Worm (Caenorhabditis elegans) whole organism, L4 larva: ENCODE measurements around the gene amx-1.
A peak's percentile ranks its signal among the peaks of the same experiment; 100 is the strongest.
"Not testable (repeated sequence)": the region's sequence is repeated elsewhere in the genome, so short reads cannot be mapped to it uniquely, and the experiment has no call there.

ENCODE experiments used
- D1046.2 ChIP-seq: fragments of 200-800 bp; sonication (Bioruptor generic); IDR thresholded peaks from 2 replicates; pipeline ENCODE4 v1.3.6; 2022; ENCODE audit warnings: missing genetic modification characterization, missing compliant biosample characterization
- F26F4.8 ChIP-seq: fragments of 200-800 bp; sonication (Bioruptor generic); conservative IDR thresholded peaks from 2 replicates; pipeline ENCODE4 v1.3.6; 2022; ENCODE audit warnings: missing genetic modification characterization, missing compliant biosample characterization
- Y105C5A.15 ChIP-seq: fragments of 200-800 bp; sonication (Bioruptor generic); IDR thresholded peaks from 2 replicates; pipeline ENCODE4 v1.3.6; 2022; ENCODE audit warnings: missing genetic modification characterization, missing compliant biosample characterization
- Y48G9A.11 ChIP-seq: fragments of 200-800 bp; sonication (Bioruptor generic); IDR thresholded peaks from 2 replicates; pipeline ENCODE4 v1.3.6; 2022; ENCODE audit warnings: missing genetic modification reagents, missing genetic modification characterization, missing compliant biosample characterization
- Y5F2A.4 ChIP-seq: fragments of 200-800 bp; sonication (Bioruptor generic); optimal IDR thresholded peaks from 2 replicates; lab custom pipeline; 2018; ENCODE audit warnings: mild to moderate bottlenecking, missing genetic modification characterization, missing compliant biosample characterization
- Y75B8A.6 ChIP-seq: fragments of 200-800 bp; sonication (Bioruptor generic); IDR thresholded peaks from 2 replicates; pipeline ENCODE4 v1.3.6; 2022; ENCODE audit warnings: missing genetic modification reagents, missing genetic modification characterization, missing compliant biosample characterization
- arid-1 ChIP-seq: fragments of 200-800 bp; sonication (Bioruptor generic); conservative IDR thresholded peaks from 2 replicates; pipeline ENCODE4 v1.3.6; 2022; ENCODE audit warnings: missing genetic modification reagents, missing genetic modification characterization, missing compliant biosample characterization
- ceh-20 ChIP-seq: fragments of 200-800 bp; sonication (Bioruptor generic); IDR thresholded peaks from 2 replicates; pipeline ENCODE4 v1.3.6; 2022; ENCODE audit warnings: missing genetic modification reagents, missing genetic modification characterization, missing compliant biosample characterization
- ceh-44 ChIP-seq: fragments of 200-800 bp; sonication (Bioruptor generic); IDR thresholded peaks from 2 replicates; pipeline ENCODE4 v1.3.6; 2022; ENCODE audit warnings: missing genetic modification reagents, missing genetic modification characterization, missing compliant biosample characterization
- ces-1 ChIP-seq: fragments of 150-350 bp; sonication (generic microtip); optimal IDR thresholded peaks from 4 replicates; lab custom pipeline; 2014; ENCODE audit warnings: missing biosample characterization, missing genetic modification reagents, missing genetic modification characterization
- ctbp-1 ChIP-seq: fragments of 200-800 bp; sonication (Bioruptor generic); IDR thresholded peaks from 2 replicates; pipeline ENCODE4 v1.3.6; 2022; ENCODE audit warnings: missing genetic modification reagents, missing genetic modification characterization, missing compliant biosample characterization
- dmd-6 ChIP-seq: fragments of 200-800 bp; sonication (Bioruptor generic); IDR thresholded peaks from 2 replicates; pipeline ENCODE4 v1.3.6; 2022; ENCODE audit warnings: missing genetic modification reagents, missing genetic modification characterization, missing compliant biosample characterization
- dmd-8 ChIP-seq: fragments of 200-800 bp; sonication (Bioruptor generic); IDR thresholded peaks from 2 replicates; pipeline ENCODE4 v1.3.6; 2022; ENCODE audit warnings: missing genetic modification characterization, missing compliant biosample characterization
- dmd-9 ChIP-seq: fragments of 200-800 bp; sonication (Bioruptor generic); IDR thresholded peaks from 2 replicates; pipeline ENCODE4 v1.3.6; 2022; ENCODE audit warnings: missing genetic modification reagents, missing genetic modification characterization, missing compliant biosample characterization
- dpl-1 ChIP-seq: fragments of 150-350 bp; optimal IDR thresholded peaks from 2 replicates; lab custom pipeline; 2014; ENCODE audit warnings: missing biosample characterization, missing genetic modification reagents, missing genetic modification characterization
- egl-43 ChIP-seq: fragments of 200-800 bp; sonication (Bioruptor generic); IDR thresholded peaks from 2 replicates; pipeline ENCODE4 v1.3.6; 2022; ENCODE audit warnings: missing genetic modification reagents, missing genetic modification characterization, missing compliant biosample characterization
- hmg-1.1 ChIP-seq: fragments of 200-800 bp; sonication (Bioruptor generic); IDR thresholded peaks from 2 replicates; pipeline ENCODE4 v1.3.6; 2022; ENCODE audit warnings: missing genetic modification reagents, missing genetic modification characterization, missing compliant biosample characterization
- jun-1 ChIP-seq: fragments of 150-350 bp; optimal IDR thresholded peaks from 2 replicates; lab custom pipeline; 2014; ENCODE audit warnings: missing biosample characterization, missing genetic modification reagents, missing genetic modification characterization
- lim-7 ChIP-seq: fragments of 200-800 bp; sonication (Bioruptor generic); IDR thresholded peaks from 2 replicates; pipeline ENCODE4 v1.3.6; 2022; ENCODE audit warnings: missing genetic modification characterization, missing compliant biosample characterization
- lin-1 ChIP-seq: fragments of 200-800 bp; sonication (Bioruptor generic); IDR thresholded peaks from 2 replicates; pipeline ENCODE4 v1.3.6; 2022; ENCODE audit warnings: missing genetic modification reagents, missing genetic modification characterization, missing compliant biosample characterization
- lin-29 ChIP-seq: fragments of 200-800 bp; sonication (Bioruptor generic); IDR thresholded peaks from 2 replicates; pipeline ENCODE4 v1.3.6; 2022; ENCODE audit warnings: missing genetic modification reagents, missing genetic modification characterization, missing compliant biosample characterization
- lin-38 ChIP-seq: fragments of 200-800 bp; sonication (Bioruptor generic); IDR thresholded peaks from 2 replicates; pipeline ENCODE4 v1.3.6; 2022; ENCODE audit warnings: missing genetic modification reagents, missing genetic modification characterization, missing compliant biosample characterization
- lsy-2 ChIP-seq, 2 experiments: fragments of 150-350 bp in 1 of 2; sonication (generic microtip) in 1 of 2; optimal IDR thresholded peaks; 2 replicates each; lab custom pipeline; 2014 to 2017; ENCODE audit warnings: missing biosample characterization in 2 of 2, missing genetic modification characterization in 2 of 2
- madf-5 ChIP-seq, 2 experiments: fragments of 200-800 bp; sonication (Bioruptor generic); IDR thresholded peaks; 2 replicates each; pipeline ENCODE4 v1.3.6; 2022; ENCODE audit warnings: missing compliant biosample characterization in 2 of 2, missing genetic modification characterization in 2 of 2
- mdt-29 ChIP-seq: fragments of 200-800 bp; sonication (Bioruptor generic); IDR thresholded peaks from 2 replicates; pipeline ENCODE4 v1.3.6; 2022; ENCODE audit warnings: missing genetic modification reagents, missing genetic modification characterization, missing compliant biosample characterization
- mes-2 ChIP-seq: sonication (generic microtip); optimal IDR thresholded peaks from 2 replicates; lab custom pipeline; 2016; ENCODE audit warnings: missing genotype, mild to moderate bottlenecking, missing genetic modification characterization, missing compliant biosample characterization; ENCODE audit not compliant: poor library complexity, severe bottlenecking
- nhr-28 ChIP-seq: fragments of 150-350 bp; optimal IDR thresholded peaks from 2 replicates; lab custom pipeline; 2014; ENCODE audit warnings: missing biosample characterization, missing genetic modification characterization
- nhr-41 ChIP-seq: fragments of 200-800 bp; sonication (Bioruptor generic); IDR thresholded peaks from 2 replicates; pipeline ENCODE4 v1.3.6; 2022; ENCODE audit warnings: missing genetic modification reagents, missing genetic modification characterization, missing compliant biosample characterization
- pha-4 ChIP-seq, 2 experiments: fragments of 150-350 bp in 1 of 2; fragments of 200-800 bp in 1 of 2; sonication (Bioruptor generic) in 1 of 2; IDR thresholded peaks in 1 of 2; optimal IDR thresholded peaks in 1 of 2; 2 replicates each; pipeline versions ENCODE4 v1.3.6 to Lab custom; 2014 to 2022; ENCODE audit warnings: missing genetic modification characterization in 2 of 2, missing genetic modification reagents in 2 of 2, missing biosample characterization in 1 of 2, missing compliant biosample characterization in 1 of 2
- saeg-2 ChIP-seq: fragments of 200-800 bp; sonication (Bioruptor generic); IDR thresholded peaks from 2 replicates; pipeline ENCODE4 v1.3.6; 2022; ENCODE audit warnings: missing genetic modification reagents, missing genetic modification characterization, missing compliant biosample characterization
- set-16 ChIP-seq: fragments of 200-800 bp; sonication (Bioruptor generic); IDR thresholded peaks from 2 replicates; pipeline ENCODE4 v1.3.6; 2022; ENCODE audit warnings: missing genetic modification reagents, missing genetic modification characterization, missing compliant biosample characterization
- tag-97 ChIP-seq: fragments of 200-800 bp; sonication (Bioruptor generic); IDR thresholded peaks from 2 replicates; pipeline ENCODE4 v1.3.6; 2022; ENCODE audit warnings: missing genetic modification characterization, missing compliant biosample characterization
- tra-1 ChIP-seq: fragments of 200-800 bp; sonication (Bioruptor generic); IDR thresholded peaks from 2 replicates; pipeline ENCODE4 v1.3.6; 2022; ENCODE audit warnings: missing genetic modification reagents, missing genetic modification characterization, missing compliant biosample characterization
- zfp-3 ChIP-seq: fragments of 200-800 bp; sonication (Bioruptor generic); conservative IDR thresholded peaks from 2 replicates; pipeline ENCODE4 v1.3.6; 2022; ENCODE audit warnings: missing genetic modification reagents, missing genetic modification characterization, missing compliant biosample characterization

amx-1 gene

ce11 chrIII:3839635-3840034 is 17.4 kb downstream of the amx-1 start, which contains the start of gene cyp-25A3:
TSS of gene cyp-25A3 (minus strand) at chrIII:3839735.
- TF ChIP-seq ces-1 (GFP tag; lab: Kevin White, UChicago) (no peak), nhr-28 (tag; lab: Kevin White, UChicago) (peak; percentile 79)

- TF ChIP-seq tag-97; madf-5 (GFP tag; IDR thresholded peaks at IDR 0.05; lab: Robert Waterston, UW); Y105C5A.15: not testable (repeated sequence)
- TF ChIP-seq, all 104 proteins: peak for 0; not testable (repeated sequence) for 104
Observed at ce11 chrIII:3840279-3840678, 18.1 kb downstream of the amx-1 start, which contains the start of gene C36A4.11. TSS of gene C36A4.11 (plus strand) at chrIII:3840579.

ce11 chrIII:3843514-3843913 is 21.3 kb downstream of the amx-1 start, which contains the start of gene C36A4.4:
TSS of gene C36A4.4 (minus strand) at chrIII:3843614.
- not testable (repeated sequence) for TF ChIP-seq nhr-41 (GFP tag; lab: Robert Waterston, UW); jun-1 (tag; lab: Kevin White, UChicago); Y5F2A.4 (GFP tag; lab: Kevin White, UChicago)

- TF ChIP-seq D1046.2 (GFP tag; lab: Robert Waterston, UW) (0 out of 2 replicates have a peak, but pooled peaks have one; percentile 56), dmd-8 (GFP tag; lab: Robert Waterston, UW) (peak; percentile 57; the same call in 1 of the 2 replicates), ctbp-1 (0 out of 2 replicates have a peak, but pooled peaks have one; percentile 20), pha-4 (GFP tag; IDR thresholded peaks at IDR 0.05; lab: Robert Waterston, UW) (0 out of 2 replicates have a peak, but pooled peaks have one; percentile 23), lim-7 (GFP tag; lab: Robert Waterston, UW) (peak; percentile 54), F26F4.8 (GFP tag; lab: Robert Waterston, UW) (0 out of 2 replicates have a peak, but pooled peaks have one; percentile 26), arid-1 (GFP tag; lab: Robert Waterston, UW) (peak; percentile 29; the same call in 1 of the 2 replicates)
- TF ChIP-seq pha-4 (tag; optimal IDR thresholded peaks at IDR 0.05; lab: Kevin White, UChicago), result not testable (repeated sequence)
Observed at ce11 chrIII:3844746-3845145, 22.5 kb downstream of the amx-1 start, which contains the start of gene maph-1.3. TSS of gene maph-1.3 (plus strand) at chrIII:3844893.

ce11 chrIII:3845708-3846107 is 23.5 kb downstream of the amx-1 start:
- TF ChIP-seq egl-43 (GFP tag; lab: Robert Waterston, UW) (peak; percentile 32; the same call in 1 of the 2 replicates), set-16 (peak; percentile 92), pha-4 (GFP tag; IDR thresholded peaks at IDR 0.05; lab: Robert Waterston, UW) (peak; percentile 15; the same call in 1 of the 2 replicates)
- TF ChIP-seq pha-4 (tag; optimal IDR thresholded peaks at IDR 0.05; lab: Kevin White, UChicago), result not testable (repeated sequence)

ce11 chrIII:3852030-3852579 is 29.9 kb downstream of the amx-1 start, which contains the start of gene cyp-25A4:
TSS of gene cyp-25A4 (minus strand) at chrIII:3852080.
- TF ChIP-seq lin-1 (GFP tag; lab: Robert Waterston, UW) (0 out of 2 replicates have a peak, but pooled peaks have one; percentile 20), lin-38 (GFP tag; lab: Robert Waterston, UW) (peak; percentile 86)

ce11 chrIII:3854868-3855267 is 32.7 kb downstream of the amx-1 start:
- peak; percentile 98 for TF ChIP-seq dmd-9 (GFP tag; lab: Robert Waterston, UW)
- peak; percentile 89 for TF ChIP-seq pha-4 (GFP tag; IDR thresholded peaks at IDR 0.05; lab: Robert Waterston, UW)
- not testable (repeated sequence) for TF ChIP-seq pha-4 (tag; optimal IDR thresholded peaks at IDR 0.05; lab: Kevin White, UChicago)
- peak; percentile 71 for TF ChIP-seq tra-1 (GFP tag; lab: Robert Waterston, UW)
- peak; percentile 93 for TF ChIP-seq zfp-3 (GFP tag; lab: Robert Waterston, UW)
- peak; percentile 90 for TF ChIP-seq lin-29 (GFP tag; lab: Robert Waterston, UW)
- 0 out of 2 replicates have a peak, but pooled peaks have one; percentile 34 for TF ChIP-seq saeg-2 (GFP tag; lab: Robert Waterston, UW)
- TF ChIP-seq egl-43 (GFP tag; lab: Robert Waterston, UW), result peak; percentile 80
- TF ChIP-seq tag-97, result 0 out of 2 replicates have a peak, but pooled peaks have one; percentile 69
- TF ChIP-seq ceh-44 (GFP tag; lab: Robert Waterston, UW), result peak; percentile 68; the same call in 1 of the 2 replicates
- TF ChIP-seq Y48G9A.11 (GFP tag; lab: Robert Waterston, UW), result peak; percentile 77
- TF ChIP-seq mdt-29 (GFP tag; lab: Robert Waterston, UW), result peak; percentile 81
- TF ChIP-seq dmd-6 (GFP tag; lab: Robert Waterston, UW), result peak; percentile 96
- TF ChIP-seq ceh-20 (GFP tag; lab: Robert Waterston, UW), result peak; percentile 94
- peak; percentile 97 for TF ChIP-seq hmg-1.1 (GFP tag; lab: Robert Waterston, UW)
- TF ChIP-seq lin-1 (GFP tag; lab: Robert Waterston, UW), result peak; percentile 84
- peak; percentile 82 for TF ChIP-seq mes-2 (tag; lab: Kevin White, UChicago)
- peak; percentile 14 to 87 for TF ChIP-seq lsy-2 (tag; optimal IDR thresholded peaks at IDR 0.05; lab: Kevin White, UChicago)
- TF ChIP-seq Y75B8A.6 (GFP tag; lab: Robert Waterston, UW), result 0 out of 2 replicates have a peak, but pooled peaks have one; percentile 65
- peak; percentile 21 for TF ChIP-seq dpl-1 (GFP tag; lab: Kevin White, UChicago)
